Worm (Caenorhabditis elegans): ENCODE results near the gene C03A7.13.

ce11 chrV:5165426-5165825 is 26.9 kb downstream of the C03A7.13 start, which contains the start of gene srw-140:
- TF ChIP-seq pha-4 (tag; optimal IDR thresholded peaks at IDR 0.05) (no peak), snpc-4 (tag; optimal IDR thresholded peaks at IDR 0.05) (no peak), unc-62 (GFP tag; optimal IDR thresholded peaks at IDR 0.05) (no peak), ceh-16 (tag; optimal IDR thresholded peaks at IDR 0.05) (no peak), nhr-237 (tag; optimal IDR thresholded peaks at IDR 0.05) (no peak)

All from whole organism, L3 larva.